Worm (Caenorhabditis elegans) whole organism, L3 larva: ENCODE measurements around the gene clec-35.

ENCODE experiments used
- nfya-1 ChIP-seq: sonication (generic microtip); optimal IDR thresholded peaks from 2 replicates; lab custom pipeline; 2017; ENCODE audit warnings: missing genetic modification characterization, mild to moderate bottlenecking, missing compliant biosample characterization, antibody characterized with exemption, moderate library complexity; ENCODE audit not compliant: insufficient read depth
- nhr-12 ChIP-seq: fragments of 150-350 bp; optimal IDR thresholded peaks from 2 replicates; lab custom pipeline; 2014; ENCODE audit warnings: missing biosample characterization, missing genetic modification characterization
- nhr-237 ChIP-seq: fragments of 150-350 bp; optimal IDR thresholded peaks from 2 replicates; lab custom pipeline; 2014; ENCODE audit warnings: missing biosample characterization, missing genetic modification characterization
- nhr-77 ChIP-seq: fragments of 150-350 bp; optimal IDR thresholded peaks from 2 replicates; lab custom pipeline; 2014; ENCODE audit warnings: missing biosample characterization, missing genetic modification characterization
- snpc-4 ChIP-seq: fragments of 150-350 bp; optimal IDR thresholded peaks from 2 replicates; lab custom pipeline; 2014; ENCODE audit warnings: missing biosample characterization, missing genetic modification characterization
- tbx-2 ChIP-seq: sonication (generic microtip); optimal IDR thresholded peaks from 2 replicates; lab custom pipeline; 2016; ENCODE audit warnings: mild to moderate bottlenecking, missing genetic modification characterization, missing compliant biosample characterization
- zag-1 ChIP-seq: fragments of 150-350 bp; optimal IDR thresholded peaks from 2 replicates; lab custom pipeline; 2014; ENCODE audit warnings: missing biosample characterization, missing genetic modification characterization
- ztf-11 ChIP-seq: fragments of 150-350 bp; optimal IDR thresholded peaks from 2 replicates; lab custom pipeline; 2014; ENCODE audit warnings: missing biosample characterization, missing genetic modification characterization

DNA sequence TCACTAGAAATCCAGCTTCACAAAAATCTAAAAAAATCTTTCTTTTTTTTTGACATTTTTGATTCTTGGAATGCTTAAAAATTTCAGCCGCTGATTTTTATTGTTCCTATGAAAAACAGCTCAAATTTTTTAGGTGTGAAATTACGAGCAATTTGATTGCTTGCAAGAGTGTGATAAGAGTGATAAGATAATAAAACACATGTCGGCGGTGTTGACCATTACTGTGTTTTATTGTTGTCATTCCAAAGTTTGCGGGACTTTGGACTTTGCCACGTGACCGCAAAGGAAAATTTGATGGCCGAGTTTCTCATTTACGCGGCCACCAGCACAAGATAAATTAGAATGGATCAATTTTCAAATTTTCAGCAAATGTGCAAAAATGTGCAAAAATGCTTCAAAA, 37.1 kb downstream of the clec-35 start:
- TF ChIP-seq tbx-2 (tag; lab: Kevin White, UChicago) (no peak), nhr-77 (tag; lab: Kevin White, UChicago) (no peak), zag-1 (tag; lab: Kevin White, UChicago) (no peak), snpc-4 (no peak), ztf-11 (tag; lab: Kevin White, UChicago) (no peak), nhr-237 (tag; lab: Kevin White, UChicago) (no peak), nfya-1 (tag; lab: Kevin White, UChicago) (no peak), nhr-12 (tag; lab: Kevin White, UChicago) (no peak)
